Worm (Caenorhabditis elegans): ENCODE results near the gene lit-1.
"Not testable (repeated sequence)": the region's sequence is repeated elsewhere in the genome, so short reads cannot be mapped to it uniquely, and the experiment has no call there.

lit-1 gene

DNA sequence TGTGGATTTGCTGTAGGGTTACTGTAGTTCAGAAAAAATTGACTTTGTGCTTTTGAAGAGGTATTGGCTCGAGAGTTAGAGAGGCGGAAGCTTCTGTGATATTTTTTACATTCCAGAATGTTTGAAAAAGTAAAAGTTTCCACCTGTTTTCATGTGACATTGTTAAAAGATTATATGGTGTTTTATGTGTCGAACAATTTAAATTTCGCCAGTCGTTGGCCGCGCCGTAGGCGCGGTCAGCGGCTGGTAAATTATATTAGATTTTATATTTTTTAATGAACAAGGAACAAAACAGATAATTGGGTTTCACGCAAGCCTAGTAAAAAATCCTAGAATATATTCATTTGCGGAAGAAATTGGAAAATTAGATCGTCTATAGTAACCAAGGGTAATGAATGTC lies 49.4 kb downstream of the lit-1 start, which contains the start of gene mlc-7:
TSS of gene mlc-7 (plus strand) at position 301 of the 400 bp plus-strand sequence.
- not testable (repeated sequence) for TF ChIP-seq elt-1 (tag; optimal IDR thresholded peaks at IDR 0.05; ENCODE audit: borderline replicate concordance, insufficient read depth); flh-1 (GFP tag; optimal IDR thresholded peaks at IDR 0.05); mep-1 (tag; optimal IDR thresholded peaks at IDR 0.05)

DNA sequence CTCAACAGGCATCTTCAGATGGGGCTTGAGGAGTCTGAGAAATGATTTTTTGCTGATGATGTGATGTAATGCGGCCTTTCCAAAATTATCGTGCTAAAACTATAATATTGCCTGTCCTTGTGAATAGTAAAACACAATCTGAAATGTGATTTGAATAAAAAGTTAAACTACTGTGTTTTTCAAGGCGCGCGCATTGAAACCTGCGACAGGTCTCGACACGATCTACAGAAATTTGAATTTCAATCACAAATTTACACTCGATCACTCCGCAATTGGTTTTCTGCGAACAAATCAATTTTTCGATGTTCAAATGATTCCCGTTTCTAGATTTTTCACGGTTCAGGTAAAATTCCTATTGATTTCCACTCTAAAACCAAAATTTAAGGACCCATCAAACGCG lies 53.9 kb downstream of the lit-1 start, which contains the start of gene toca-2:
TSS of gene toca-2 (plus strand) at position 208 of the 400 bp plus-strand sequence.
- TF ChIP-seq drap-1 (GFP tag; optimal IDR thresholded peaks at IDR 0.05), result no peak
- TF ChIP-seq nhr-76 (tag; optimal IDR thresholded peaks at IDR 0.05), result no peak
- no peak for TF ChIP-seq lsy-2 (tag; optimal IDR thresholded peaks at IDR 0.05)
- no peak for TF ChIP-seq nhr-237 (tag; optimal IDR thresholded peaks at IDR 0.05)
- no peak for TF ChIP-seq mls-2 (tag; optimal IDR thresholded peaks at IDR 0.05)
- no peak for TF ChIP-seq ceh-83 (GFP tag; optimal IDR thresholded peaks at IDR 0.05)
- TF ChIP-seq ceh-39 (tag; optimal IDR thresholded peaks at IDR 0.05), result no peak
- TF ChIP-seq ham-2 (GFP tag; optimal IDR thresholded peaks at IDR 0.05), result no peak
- TF ChIP-seq snpc-4 (tag; optimal IDR thresholded peaks at IDR 0.05), result no peak
- TF ChIP-seq sptf-1 (tag; optimal IDR thresholded peaks at IDR 0.05), result no peak
- no peak for TF ChIP-seq zip-8 (tag; optimal IDR thresholded peaks at IDR 0.05)

DNA sequence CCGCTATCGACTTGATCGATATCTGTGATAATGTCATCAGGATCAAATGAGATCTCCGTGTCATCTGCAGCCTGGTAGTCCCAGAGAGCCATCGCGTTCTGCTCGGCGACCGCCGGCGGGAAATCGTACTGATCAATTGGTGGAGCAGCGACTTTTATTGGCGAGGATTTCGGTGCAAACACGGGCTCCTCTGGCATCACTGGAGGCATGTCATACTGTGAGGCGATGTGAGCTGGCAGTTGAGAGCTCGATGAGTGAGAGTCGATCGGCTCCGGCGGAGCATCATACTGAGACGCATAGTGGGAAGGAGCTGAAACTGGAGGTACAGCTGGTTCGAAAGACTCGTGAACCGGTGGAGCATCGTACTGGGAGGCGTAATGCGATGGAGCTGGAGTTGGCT lies 57.9 kb downstream of the lit-1 start:
- no peak for TF ChIP-seq unc-39 (tag; optimal IDR thresholded peaks at IDR 0.05)
- TF ChIP-seq mep-1 (tag; optimal IDR thresholded peaks at IDR 0.05), result no peak
- no peak for TF ChIP-seq zip-8 (tag; optimal IDR thresholded peaks at IDR 0.05)
- TF ChIP-seq hlh-1 (tag; optimal IDR thresholded peaks at IDR 0.05), result no peak
- no peak for TF ChIP-seq elt-1 (tag; optimal IDR thresholded peaks at IDR 0.05; ENCODE audit: borderline replicate concordance, insufficient read depth)
- no peak for TF ChIP-seq ztf-11 (tag; optimal IDR thresholded peaks at IDR 0.05)
- no peak for TF ChIP-seq ceh-43 (GFP tag; optimal IDR thresholded peaks at IDR 0.05)
- no peak for TF ChIP-seq nhr-12 (tag; optimal IDR thresholded peaks at IDR 0.05)
- no peak for TF ChIP-seq lin-13 (tag; optimal IDR thresholded peaks at IDR 0.05)
- TF ChIP-seq elt-3 (tag; optimal IDR thresholded peaks at IDR 0.05), result no peak
- no peak for TF ChIP-seq mab-5 (tag; optimal IDR thresholded peaks at IDR 0.05)
- TF ChIP-seq unc-62 (GFP tag; optimal IDR thresholded peaks at IDR 0.05), result no peak

DNA sequence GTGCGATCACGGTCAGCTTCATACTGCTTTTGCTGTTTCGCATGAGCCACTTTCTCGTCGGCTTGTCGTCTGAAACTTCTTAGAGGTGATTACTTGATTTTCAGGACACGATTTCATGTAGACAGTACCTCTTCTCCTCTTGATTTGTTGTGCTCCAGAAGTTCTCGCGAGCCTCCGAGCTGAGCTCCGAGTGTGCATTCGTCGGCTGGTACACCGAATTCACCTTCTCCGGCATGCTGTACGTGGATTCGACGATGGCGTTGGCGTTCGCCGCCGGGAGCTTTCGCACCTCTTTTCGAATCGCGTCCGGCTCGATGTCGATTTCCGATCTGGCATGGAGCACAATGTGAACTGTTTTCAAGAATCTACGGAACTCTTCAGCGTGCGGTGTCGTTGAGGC lies 59.2 kb downstream of the lit-1 start:
- TF ChIP-seq ceh-43 (GFP tag; optimal IDR thresholded peaks at IDR 0.05), result no peak
- TF ChIP-seq lsy-2 (tag; optimal IDR thresholded peaks at IDR 0.05), result no peak
- no peak for TF ChIP-seq ceh-83 (GFP tag; optimal IDR thresholded peaks at IDR 0.05)
- TF ChIP-seq nhr-2 (tag; optimal IDR thresholded peaks at IDR 0.05), result no peak
- TF ChIP-seq snpc-4 (tag; optimal IDR thresholded peaks at IDR 0.05), result no peak
- no peak for TF ChIP-seq lin-13 (tag; optimal IDR thresholded peaks at IDR 0.05)
- no peak for TF ChIP-seq nhr-28 (tag; optimal IDR thresholded peaks at IDR 0.05)
- no peak for TF ChIP-seq nhr-12 (tag; optimal IDR thresholded peaks at IDR 0.05)
- no peak for TF ChIP-seq nhr-76 (tag; optimal IDR thresholded peaks at IDR 0.05)
- TF ChIP-seq cnd-1 (tag; optimal IDR thresholded peaks at IDR 0.05), result no peak
- TF ChIP-seq hlh-1 (tag; optimal IDR thresholded peaks at IDR 0.05), result no peak

DNA sequence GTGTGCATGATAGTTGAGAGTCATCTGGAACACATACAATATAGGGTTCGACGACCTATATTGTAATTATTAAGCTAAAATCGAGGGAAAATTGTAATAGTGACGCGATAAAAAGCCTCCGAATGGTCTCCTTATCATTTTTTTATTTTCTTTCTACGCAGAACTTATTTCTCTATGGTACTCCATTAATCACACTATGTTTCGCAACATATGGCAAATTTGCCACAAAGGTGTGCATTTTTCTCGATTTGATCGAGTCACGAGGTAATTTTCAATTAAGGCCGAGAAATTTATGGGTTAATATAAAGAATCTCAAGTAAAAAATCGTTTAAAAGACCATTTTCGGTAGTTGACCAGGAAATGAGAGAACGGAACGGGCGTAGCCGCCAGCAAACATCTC lies 60.3 kb downstream of the lit-1 start, which contains the start of gene dbn-1:
TSS of gene dbn-1 (minus strand) at position 24 of the 400 bp plus-strand sequence.
- TF ChIP-seq M03D4.4 (tag; optimal IDR thresholded peaks at IDR 0.05), result no peak
- TF ChIP-seq elt-3 (tag; optimal IDR thresholded peaks at IDR 0.05), result no peak
- TF ChIP-seq lin-32 (GFP tag; optimal IDR thresholded peaks at IDR 0.05), result no peak
- TF ChIP-seq ceh-39 (tag; optimal IDR thresholded peaks at IDR 0.05), result no peak
- TF ChIP-seq unc-120 (tag; optimal IDR thresholded peaks at IDR 0.05; ENCODE audit: poor library complexity, severe bottlenecking), result no peak
- no peak for TF ChIP-seq flh-1 (GFP tag; optimal IDR thresholded peaks at IDR 0.05)
- TF ChIP-seq ceh-83 (GFP tag; optimal IDR thresholded peaks at IDR 0.05), result no peak
- TF ChIP-seq hlh-1 (tag; optimal IDR thresholded peaks at IDR 0.05), result no peak
- TF ChIP-seq nhr-237 (tag; optimal IDR thresholded peaks at IDR 0.05), result no peak
- no peak for TF ChIP-seq mls-2 (tag; optimal IDR thresholded peaks at IDR 0.05)
- TF ChIP-seq lin-13 (tag; optimal IDR thresholded peaks at IDR 0.05), result no peak
- TF ChIP-seq pha-4 (tag; optimal IDR thresholded peaks at IDR 0.05), result no peak

All from whole organism, mixed stage, embryonic.